Worm (Caenorhabditis elegans): Measurements from ENCODE around the gene fmo-3.

fmo-3 gene

ce11 chrIII:10694294-10694693 lies at the start of gene fmo-3, which contains the start of gene Y39A1A.18:
fmo-3 (plus strand) TSS chrIII:10694681.
Y39A1A.18 (minus strand) TSS chrIII:10694485.
- TF ChIP-seq unc-62 (GFP tag; optimal IDR thresholded peaks at IDR 0.05) = no peak

- TF ChIP-seq unc-62 (GFP tag; optimal IDR thresholded peaks at IDR 0.05) = no peak
Observed at ce11 chrIII:10646094-10646493, 48.4 kb upstream of the fmo-3 start, which contains the start of gene orc-4. orc-4 (plus strand) TSS chrIII:10646170.

- TF ChIP-seq unc-62 (GFP tag; optimal IDR thresholded peaks at IDR 0.05) = no peak
Observed at ce11 chrIII:10649219-10649618, 45.3 kb upstream of the fmo-3 start, which contains the start of gene emg-1. emg-1 (plus strand) TSS chrIII:10649519.

- no peak for TF ChIP-seq unc-62 (GFP tag; optimal IDR thresholded peaks at IDR 0.05)
Observed at ce11 chrIII:10651634-10652033, 42.8 kb upstream of the fmo-3 start.

ce11 chrIII:10652833-10653232 lies 41.6 kb upstream of the fmo-3 start:
- no peak for TF ChIP-seq unc-62 (GFP tag; optimal IDR thresholded peaks at IDR 0.05)

- TF ChIP-seq unc-62 (GFP tag; optimal IDR thresholded peaks at IDR 0.05) = no peak
Observed at ce11 chrIII:10653479-10653878, 41.0 kb upstream of the fmo-3 start.

- no peak for TF ChIP-seq unc-62 (GFP tag; optimal IDR thresholded peaks at IDR 0.05)
Observed at ce11 chrIII:10654718-10655117, 39.8 kb upstream of the fmo-3 start, which contains the start of gene cnt-2. cnt-2 (plus strand) TSS chrIII:10655018.

ce11 chrIII:10656069-10656468 lies 38.4 kb upstream of the fmo-3 start:
- TF ChIP-seq unc-62 (GFP tag; optimal IDR thresholded peaks at IDR 0.05) = no peak

ce11 chrIII:10657661-10658060 lies 36.8 kb upstream of the fmo-3 start:
- no peak for TF ChIP-seq unc-62 (GFP tag; optimal IDR thresholded peaks at IDR 0.05)

ce11 chrIII:10658394-10658793 lies 36.1 kb upstream of the fmo-3 start:
- no peak for TF ChIP-seq unc-62 (GFP tag; optimal IDR thresholded peaks at IDR 0.05)

ce11 chrIII:10661292-10661691 lies 33.2 kb upstream of the fmo-3 start:
- no peak for TF ChIP-seq unc-62 (GFP tag; optimal IDR thresholded peaks at IDR 0.05)

- TF ChIP-seq unc-62 (GFP tag; optimal IDR thresholded peaks at IDR 0.05) = no peak
Observed at ce11 chrIII:10666640-10667039, 27.8 kb upstream of the fmo-3 start.

- TF ChIP-seq unc-62 (GFP tag; optimal IDR thresholded peaks at IDR 0.05) = no peak
Observed at ce11 chrIII:10671894-10672293, 22.6 kb upstream of the fmo-3 start.

ce11 chrIII:10678971-10679370 lies 15.5 kb upstream of the fmo-3 start, which contains the start of gene Y39A1A.16:
Y39A1A.16 (plus strand) TSS chrIII:10679271.
- TF ChIP-seq unc-62 (GFP tag; optimal IDR thresholded peaks at IDR 0.05) = no peak

- no peak for TF ChIP-seq unc-62 (GFP tag; optimal IDR thresholded peaks at IDR 0.05)
Observed at ce11 chrIII:10689057-10689456, 5.4 kb upstream of the fmo-3 start, which contains the start of gene Y39A1A.31. Y39A1A.31 (minus strand) TSS chrIII:10689157.

ce11 chrIII:10691019-10691418 lies 3.5 kb upstream of the fmo-3 start, which contains the start of gene Y39A1A.17:
Y39A1A.17 (minus strand) TSS chrIII:10691119.
- no peak for TF ChIP-seq unc-62 (GFP tag; optimal IDR thresholded peaks at IDR 0.05)

ce11 chrIII:10700460-10700859 lies 6.0 kb downstream of the fmo-3 start, which contains the start of gene Y39A1A.20:
Y39A1A.20 (minus strand) TSS chrIII:10700560.
- TF ChIP-seq unc-62 (GFP tag; optimal IDR thresholded peaks at IDR 0.05) = no peak

ce11 chrIII:10702805-10703204 lies 8.3 kb downstream of the fmo-3 start:
- no peak for TF ChIP-seq unc-62 (GFP tag; optimal IDR thresholded peaks at IDR 0.05)

Data from whole organism, dauer.